Fruit fly (Drosophila melanogaster): ENCODE data around the gene RabGGTb.

RabGGTb gene

dm6 chr2L:2878188-2878587 lies 724 bp upstream of the RabGGTb start, which contains the start of the genes Prx6a and Sbat (continued):
- TF ChIP-seq CG5245 (GFP tag; optimal IDR thresholded peaks at IDR 0.05) (peak; percentile 0), CG12942 (GFP tag; optimal IDR thresholded peaks at IDR 0.05) (peak; percentile 66), CG13894 (tag; optimal IDR thresholded peaks at IDR 0.05) (peak; percentile 85), phol (tag; optimal IDR thresholded peaks at IDR 0.05) (peak; percentile 84), ems (GFP tag; optimal IDR thresholded peaks at IDR 0.05) (no peak), CHES-1-like (GFP tag; optimal IDR thresholded peaks at IDR 0.05) (peak; percentile 83), nmo (GFP tag; optimal IDR thresholded peaks at IDR 0.05) (peak; percentile 86), bowl (GFP tag; IDR thresholded peaks at IDR 0.05) (no peak), CG34422 (GFP tag; IDR thresholded peaks at IDR 0.05) (peak; percentile 83), lbe (GFP tag; optimal IDR thresholded peaks at IDR 0.05) (peak; percentile 48), CG9215 (GFP tag; IDR thresholded peaks at IDR 0.05) (peak; percentile 79), bcd (GFP tag; optimal IDR thresholded peaks at IDR 0.05) (peak; percentile 69), salm (tag; optimal IDR thresholded peaks at IDR 0.05) (peak; percentile 37), Sin3A (optimal IDR thresholded peaks at IDR 0.05) (peak; percentile 92), onecut (GFP tag; IDR thresholded peaks at IDR 0.05) (peak; percentile 21; the same call in 1 of the 2 replicates), CG6683 (GFP tag; optimal IDR thresholded peaks at IDR 0.05) (peak; percentile 39), CG2875 (GFP tag; optimal IDR thresholded peaks at IDR 0.05) (no peak), Dfd (GFP tag; optimal IDR thresholded peaks at IDR 0.05) (no peak), btn (GFP tag; optimal IDR thresholded peaks at IDR 0.05) (no peak), h (optimal IDR thresholded peaks at IDR 0.05) (no peak), otp (GFP tag; IDR thresholded peaks at IDR 0.05) (no peak), HHEX (GFP tag; optimal IDR thresholded peaks at IDR 0.05) (peak; percentile 67), tin (GFP tag; optimal IDR thresholded peaks at IDR 0.05) (peak; percentile 73), trem (tag; optimal IDR thresholded peaks at IDR 0.05) (peak; percentile 79), CG9437 (GFP tag; optimal IDR thresholded peaks at IDR 0.05) (no peak), CG17385 (GFP tag; optimal IDR thresholded peaks at IDR 0.05) (peak; percentile 53), Bdp1 (GFP tag; optimal IDR thresholded peaks at IDR 0.05) (peak; percentile 57), peb (GFP tag; IDR thresholded peaks at IDR 0.05) (no peak), Atf3 (GFP tag; optimal IDR thresholded peaks at IDR 0.05) (peak; percentile 40), Pdp1 (GFP tag; optimal IDR thresholded peaks at IDR 0.05) (peak; percentile 64 to 67), CG2712 (tag; optimal IDR thresholded peaks at IDR 0.05) (peak; percentile 84), B-H2 (GFP tag; optimal IDR thresholded peaks at IDR 0.05) (peak; percentile 84), CG16815 (GFP tag; optimal IDR thresholded peaks at IDR 0.05) (peak; percentile 48), Atf-2 (GFP tag; optimal IDR thresholded peaks at IDR 0.05) (peak; percentile 5), CG12391 (tag; optimal IDR thresholded peaks at IDR 0.05) (peak; percentile 79), CG2199 (GFP tag; IDR thresholded peaks at IDR 0.05) (no peak), tna (GFP tag; IDR thresholded peaks at IDR 0.05; ENCODE audit: partially characterized antibody) (no peak), CG10147 (GFP tag; optimal IDR thresholded peaks at IDR 0.05) (peak; percentile 87), nerfin-1 (tag; optimal IDR thresholded peaks at IDR 0.05) (peak; percentile 68), nom (GFP tag; optimal IDR thresholded peaks at IDR 0.05) (peak; percentile 32), CG10209 (GFP tag; optimal IDR thresholded peaks at IDR 0.05) (peak; percentile 59), CG32532 (GFP tag; IDR thresholded peaks at IDR 0.05) (peak; percentile 72), CG8388 (GFP tag; optimal IDR thresholded peaks at IDR 0.05) (peak; percentile 44)

Measured in whole organism, embryonic.